Fruit fly (Drosophila melanogaster) whole organism, adult: Measurements from ENCODE around the gene CG4594.

Source experiments
- CG14711 ChIP-seq: fragments of 200-800 bp; sonication (Bioruptor generic); optimal IDR thresholded peaks from 2 replicates; lab custom pipeline; 2018; ENCODE audit warnings: missing biosample characterization, mild to moderate bottlenecking, missing genetic modification characterization, moderate library complexity
- CG1620 ChIP-seq: fragments of 200-800 bp; sonication (Bioruptor generic); optimal IDR thresholded peaks from 2 replicates; lab custom pipeline; 2016; ENCODE audit warnings: missing biosample characterization, missing genetic modification characterization
- CG33017 ChIP-seq: fragments of 200-800 bp; sonication (Bioruptor generic); optimal IDR thresholded peaks from 2 replicates; lab custom pipeline; 2018; ENCODE audit warnings: missing biosample characterization, mild to moderate bottlenecking, missing genetic modification characterization, moderate library complexity
- CG7045 ChIP-seq: fragments of 200-800 bp; sonication (Bioruptor generic); optimal IDR thresholded peaks from 2 replicates; lab custom pipeline; 2017; ENCODE audit warnings: missing biosample characterization, mild to moderate bottlenecking, missing genetic modification characterization
- CG7101 ChIP-seq: fragments of 200-800 bp; sonication (Bioruptor generic); optimal IDR thresholded peaks from 2 replicates; lab custom pipeline; 2018; ENCODE audit warnings: missing biosample characterization, mild to moderate bottlenecking, missing genetic modification characterization, moderate library complexity
- Mnt ChIP-seq: fragments of 200-800 bp; sonication (Bioruptor generic); optimal IDR thresholded peaks from 2 replicates; lab custom pipeline; 2016; ENCODE audit warnings: missing biosample characterization, mild to moderate bottlenecking, missing genetic modification characterization
- cic ChIP-seq: fragments of 200-800 bp; sonication (Bioruptor generic); optimal IDR thresholded peaks from 2 replicates; lab custom pipeline; 2017; ENCODE audit warnings: missing biosample characterization, mild to moderate bottlenecking, missing genetic modification characterization, moderate library complexity
- cnc ChIP-seq, 2 experiments: fragments of >200 bp; optimal IDR thresholded peaks; 2 replicates each; lab custom pipeline; 2017
- kay ChIP-seq: fragments of 200-800 bp; sonication (Bioruptor generic); peaks from one replicate; lab custom pipeline; 2016; ENCODE audit warnings: missing biosample characterization, missing genetic modification characterization, borderline replicate concordance
- ovo ChIP-seq: fragments of 200-800 bp; sonication (Bioruptor generic); optimal IDR thresholded peaks from 2 replicates; lab custom pipeline; 2016; ENCODE audit warnings: missing biosample characterization, missing genetic modification characterization
- tj ChIP-seq: fragments of 200-800 bp; sonication (Bioruptor generic); optimal IDR thresholded peaks from 3 replicates; lab custom pipeline; 2017; ENCODE audit warnings: missing biosample characterization, mild to moderate bottlenecking, missing genetic modification characterization, moderate library complexity
- toe ChIP-seq: fragments of 200-800 bp; sonication (Bioruptor generic); optimal IDR thresholded peaks from 2 replicates; lab custom pipeline; 2016; ENCODE audit warnings: missing biosample characterization, missing genetic modification characterization

dm6 chr2L:9945086-9945485, 25.1 kb downstream of the CG4594 start:
- TF ChIP-seq kay (GFP tag; lab: Kevin White, UChicago) (no peak), CG7045 (GFP tag; lab: Kevin White, UChicago) (no peak), Mnt (GFP tag; lab: Kevin White, UChicago) (no peak), CG1620 (GFP tag; lab: Kevin White, UChicago) (no peak), cic (no peak), tj (GFP tag; lab: Kevin White, UChicago) (no peak), toe (no peak), CG33017 (tag; lab: Kevin White, UChicago) (no peak), cnc (optimal IDR thresholded peaks at IDR 0.05; lab: Kevin White, UChicago) (no peak), CG14711 (tag; lab: Kevin White, UChicago) (no peak), ovo (GFP tag; lab: Kevin White, UChicago) (no peak), CG7101 (no peak)
